Fruit fly (Drosophila melanogaster): ENCODE results near the gene Xe7.

The Xe7 gene

dm6 chr3R:5632182-5632581, 37.0 kb downstream of the Xe7 start, which contains the start of gene CG31549:
Gene CG31549, plus strand, starts transcription at chr3R:5632192.
- TF ChIP-seq insv (optimal IDR thresholded peaks at IDR 0.05) (no peak), h (optimal IDR thresholded peaks at IDR 0.05) (no peak), psq (optimal IDR thresholded peaks at IDR 0.05) (no peak), ttk (optimal IDR thresholded peaks at IDR 0.05) (no peak)

- TF ChIP-seq insv (optimal IDR thresholded peaks at IDR 0.05) (no peak), ttk (optimal IDR thresholded peaks at IDR 0.05) (no peak), Myc (optimal IDR thresholded peaks at IDR 0.05) (no peak), psq (optimal IDR thresholded peaks at IDR 0.05) (no peak), Sin3A (optimal IDR thresholded peaks at IDR 0.05) (no peak), h (optimal IDR thresholded peaks at IDR 0.05) (no peak)
Measured at dm6 chr3R:5627552-5627951, 41.6 kb downstream of the Xe7 start, which contains the start of gene CG31551. Gene CG31551, plus strand, starts transcription at chr3R:5627852.

DNA sequence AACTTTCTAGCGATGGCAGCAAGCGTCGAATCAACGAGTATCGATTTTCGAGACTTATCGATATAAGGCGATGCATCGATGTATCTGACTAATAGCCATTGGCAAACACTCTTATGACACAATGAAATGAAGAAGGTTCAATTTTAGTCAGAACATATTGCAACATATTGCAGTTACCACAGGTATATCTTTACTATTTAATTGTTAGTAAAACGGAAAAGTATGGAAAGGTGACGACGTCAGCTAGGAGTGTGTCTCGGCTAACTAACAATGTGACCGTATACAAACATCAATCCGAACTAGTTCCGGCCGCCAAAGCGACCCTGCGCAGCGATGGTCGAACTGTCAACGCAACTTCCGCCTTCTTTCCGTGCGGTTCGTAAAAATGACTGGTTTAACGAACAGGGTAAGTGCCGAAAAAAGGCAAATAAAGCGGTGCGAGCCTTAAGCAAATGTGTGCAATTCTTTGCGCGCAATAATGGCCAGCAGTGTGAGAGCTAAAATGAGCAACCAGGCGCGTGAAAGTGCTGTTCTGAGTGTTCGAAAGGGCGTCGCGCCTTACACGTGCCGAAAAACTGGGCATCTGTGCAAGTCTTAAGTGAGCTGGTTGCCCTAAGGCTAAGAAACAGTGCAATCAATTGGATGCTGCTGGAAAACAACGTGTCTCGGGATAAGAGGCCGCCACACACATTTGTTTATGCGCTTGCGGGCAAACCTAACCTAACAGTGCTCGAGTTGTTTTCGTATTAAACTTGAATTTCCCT, 44.8 kb downstream of the Xe7 start, which contains the start of the genes Dph4, Spec2 and RpL13A:
Gene Dph4, minus strand, starts transcription at position 11 of the 764 bp plus-strand sequence.
Gene Spec2, minus strand, starts transcription at position 11 of the 764 bp plus-strand sequence.
Gene RpL13A, plus strand, starts transcription at position 360 of the 764 bp plus-strand sequence.
- TF ChIP-seq Sin3A (optimal IDR thresholded peaks at IDR 0.05) = no peak
- TF ChIP-seq psq (optimal IDR thresholded peaks at IDR 0.05) = no peak
- no peak for TF ChIP-seq Myc (optimal IDR thresholded peaks at IDR 0.05)
- TF ChIP-seq h (optimal IDR thresholded peaks at IDR 0.05) = no peak
- TF ChIP-seq insv (optimal IDR thresholded peaks at IDR 0.05) = no peak
- TF ChIP-seq ttk (optimal IDR thresholded peaks at IDR 0.05) = no peak

DNA sequence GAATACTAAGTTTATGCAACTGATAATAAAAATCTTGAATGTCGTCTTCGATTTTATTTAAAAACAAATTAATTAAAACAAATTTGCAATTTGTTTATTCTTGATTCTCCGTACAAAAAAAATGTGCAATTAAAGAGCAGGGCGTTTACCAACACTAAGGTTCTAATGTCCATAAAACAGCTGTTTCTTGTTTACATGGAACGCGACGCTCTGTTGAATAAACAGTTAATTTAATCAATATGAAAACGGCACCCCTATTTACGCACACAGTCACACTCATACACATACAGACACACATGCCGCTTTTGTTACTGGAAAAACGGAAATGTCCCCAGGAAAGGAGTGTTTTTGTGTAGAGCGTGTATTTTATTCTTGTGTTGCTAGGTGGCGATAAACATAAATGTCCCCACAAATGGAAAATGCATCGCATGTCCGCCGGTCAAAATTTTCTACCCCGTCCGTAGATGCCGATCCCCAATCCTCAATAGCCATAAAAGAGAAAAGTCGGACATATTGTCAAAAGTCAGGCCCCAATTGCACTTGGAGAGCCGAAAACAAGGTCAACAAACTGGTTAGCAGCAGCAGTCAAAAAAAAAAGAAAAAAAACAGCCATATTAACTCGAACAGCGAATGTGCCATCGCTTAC, 46.0 kb downstream of the Xe7 start:
- TF ChIP-seq psq (optimal IDR thresholded peaks at IDR 0.05) (no peak), Sin3A (optimal IDR thresholded peaks at IDR 0.05) (no peak), ttk (optimal IDR thresholded peaks at IDR 0.05) (no peak), insv (optimal IDR thresholded peaks at IDR 0.05) (no peak), Myc (optimal IDR thresholded peaks at IDR 0.05) (no peak), h (optimal IDR thresholded peaks at IDR 0.05) (no peak)

DNA sequence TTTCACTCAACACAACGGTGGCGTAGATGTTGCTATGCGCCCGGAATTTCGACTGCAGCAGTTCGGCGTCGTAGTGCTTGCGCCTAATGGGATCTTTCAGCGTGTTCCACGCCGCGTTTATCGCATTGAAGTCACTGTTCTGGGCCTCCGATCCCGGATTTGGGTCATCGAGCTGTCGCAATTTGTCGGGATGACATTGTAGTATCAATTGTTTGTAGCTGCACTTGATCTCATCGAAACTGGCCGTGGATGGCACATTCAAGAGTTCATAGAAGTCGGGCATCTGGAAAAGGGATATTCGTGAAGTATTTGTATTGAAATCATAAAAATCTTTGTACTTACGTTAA, 46.8 kb downstream of the Xe7 start:
- TF ChIP-seq h (optimal IDR thresholded peaks at IDR 0.05) (no peak), ttk (optimal IDR thresholded peaks at IDR 0.05) (no peak), Sin3A (optimal IDR thresholded peaks at IDR 0.05) (no peak), insv (optimal IDR thresholded peaks at IDR 0.05) (no peak), psq (optimal IDR thresholded peaks at IDR 0.05) (no peak), Myc (optimal IDR thresholded peaks at IDR 0.05) (no peak)

dm6 chr3R:5621714-5622405, 47.3 kb downstream of the Xe7 start:
- TF ChIP-seq insv (optimal IDR thresholded peaks at IDR 0.05) (no peak), psq (optimal IDR thresholded peaks at IDR 0.05) (no peak), Sin3A (optimal IDR thresholded peaks at IDR 0.05) (no peak), ttk (optimal IDR thresholded peaks at IDR 0.05) (no peak), Myc (optimal IDR thresholded peaks at IDR 0.05) (no peak), h (optimal IDR thresholded peaks at IDR 0.05) (no peak)

dm6 chr3R:5620387-5620956, 48.7 kb downstream of the Xe7 start:
- TF ChIP-seq Sin3A (optimal IDR thresholded peaks at IDR 0.05) (no peak), Myc (optimal IDR thresholded peaks at IDR 0.05) (no peak), h (optimal IDR thresholded peaks at IDR 0.05) (no peak), psq (optimal IDR thresholded peaks at IDR 0.05) (no peak), ttk (optimal IDR thresholded peaks at IDR 0.05) (no peak)

DNA sequence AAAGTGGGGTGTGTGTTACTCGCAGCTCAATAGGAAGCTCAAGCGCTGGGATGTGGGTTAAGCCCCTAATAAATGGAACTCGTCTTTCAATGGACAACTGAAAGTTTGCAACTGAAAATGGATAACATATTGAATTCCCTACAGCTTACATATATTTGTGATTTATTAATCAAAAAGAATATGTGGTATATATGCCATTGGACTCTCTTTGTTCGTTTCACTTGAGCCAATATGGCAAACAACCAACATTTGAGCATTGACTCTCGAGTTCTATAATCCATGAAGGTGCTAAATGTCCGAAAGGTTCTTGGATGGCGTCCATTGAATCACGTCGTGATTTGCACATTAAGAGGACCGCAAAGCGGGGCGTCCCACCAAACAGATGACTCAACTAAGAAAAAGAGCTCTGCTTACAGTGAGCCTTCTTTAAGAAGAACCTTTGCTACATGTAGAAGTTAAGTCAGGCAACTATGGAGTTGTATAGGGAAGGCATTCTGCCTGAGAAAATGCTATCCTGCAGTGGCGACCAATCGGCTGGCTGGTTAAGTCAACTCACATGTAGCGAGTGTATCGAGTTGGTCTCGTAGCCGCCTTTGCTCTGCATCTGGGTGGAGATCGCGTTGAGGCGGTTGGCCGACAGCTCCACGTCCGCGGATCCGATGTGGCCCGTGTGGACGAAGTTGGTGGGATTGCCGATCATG, 51.1 kb downstream of the Xe7 start:
- TF ChIP-seq h (optimal IDR thresholded peaks at IDR 0.05) (no peak), Myc (optimal IDR thresholded peaks at IDR 0.05) (no peak), psq (optimal IDR thresholded peaks at IDR 0.05) (no peak), Sin3A (optimal IDR thresholded peaks at IDR 0.05) (no peak), insv (optimal IDR thresholded peaks at IDR 0.05) (no peak), ttk (optimal IDR thresholded peaks at IDR 0.05) (no peak)

DNA sequence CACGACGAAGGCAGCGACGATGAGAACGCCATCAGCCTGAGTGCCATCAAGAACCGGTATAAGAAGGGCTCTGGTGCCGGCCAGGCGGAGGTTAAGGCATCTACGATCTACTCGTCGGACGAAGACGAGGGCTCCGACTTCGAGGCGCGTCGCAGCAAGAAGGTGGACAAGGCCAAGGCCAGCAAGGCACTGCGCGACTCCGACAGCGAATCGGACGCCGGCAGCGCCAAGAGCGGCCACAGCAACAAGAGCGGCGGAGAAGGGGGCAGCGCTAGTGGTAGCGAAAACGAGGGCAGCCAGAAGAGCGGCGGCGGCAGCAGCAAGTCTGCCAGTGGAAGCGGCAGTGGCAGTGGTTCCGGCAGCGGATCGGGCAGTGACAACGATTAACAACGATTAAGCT, 53.6 kb downstream of the Xe7 start:
- TF ChIP-seq Sin3A (optimal IDR thresholded peaks at IDR 0.05) (no peak), h (optimal IDR thresholded peaks at IDR 0.05) (no peak), Myc (optimal IDR thresholded peaks at IDR 0.05) (no peak), psq (optimal IDR thresholded peaks at IDR 0.05) (no peak), insv (optimal IDR thresholded peaks at IDR 0.05) (no peak), ttk (optimal IDR thresholded peaks at IDR 0.05) (no peak)

Measured in Kc167 (cell line).